Fruit fly (Drosophila melanogaster): ENCODE measurements around the gene spi.

DNA sequence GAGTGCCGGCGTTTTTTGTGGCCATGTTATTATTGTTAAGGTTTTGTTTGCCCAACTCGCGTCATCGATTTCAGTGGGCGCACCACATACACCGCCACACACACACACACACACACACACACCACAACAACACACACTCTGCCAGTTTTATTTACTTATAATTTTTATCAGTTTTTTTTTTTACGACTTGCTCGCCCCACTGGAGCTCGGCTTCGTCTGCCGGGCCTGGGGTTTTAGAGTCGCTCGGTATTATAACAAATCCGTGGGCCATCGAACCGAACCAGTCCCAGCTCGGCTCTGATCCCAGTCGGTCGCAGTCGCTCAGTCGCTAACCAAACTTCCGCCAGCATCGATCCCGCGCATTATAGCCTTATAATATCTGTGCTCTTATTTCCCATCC is 27.7 kb downstream of the spi start:
- peak; percentile 35 for TF ChIP-seq corto (GFP tag; optimal IDR thresholded peaks at IDR 0.05)
- TF ChIP-seq eyg (GFP tag; optimal IDR thresholded peaks at IDR 0.05): no peak
- no peak for TF ChIP-seq H15 (GFP tag; IDR thresholded peaks at IDR 0.05)
